Fruit fly (Drosophila melanogaster) whole organism, embryonic: ENCODE measurements around the gene Tfb4.

Source experiments
- Adf1 ChIP-seq: fragments of 200-800 bp; sonication (Bioruptor generic); IDR thresholded peaks from 2 replicates; pipeline ENCODE4 v1.3.6; 2022; ENCODE audit warnings: missing biosample characterization, missing genetic modification characterization
- Bdp1 ChIP-seq: fragments of 200-800 bp; sonication (Bioruptor generic); optimal IDR thresholded peaks from 3 replicates; lab custom pipeline; 2016; ENCODE audit warnings: missing biosample characterization, missing genetic modification characterization
- CG10543 ChIP-seq: fragments of 200-800 bp; sonication (Bioruptor generic); optimal IDR thresholded peaks from 3 replicates; lab custom pipeline; 2017; ENCODE audit warnings: missing biosample characterization, mild to moderate bottlenecking, missing genetic modification characterization, moderate library complexity
- CG11560 ChIP-seq: fragments of 200-800 bp; sonication (Bioruptor generic); IDR thresholded peaks from 3 replicates; pipeline ENCODE4 v1.3.6; 2022; ENCODE audit warnings: missing biosample characterization, missing genetic modification characterization
- CG11723 ChIP-seq: fragments of 200-800 bp; sonication (Bioruptor generic); optimal IDR thresholded peaks from 2 replicates; lab custom pipeline; 2017; ENCODE audit warnings: missing biosample characterization, mild to moderate bottlenecking, missing genetic modification characterization
- CG12155 ChIP-seq: fragments of 200-800 bp; sonication (Bioruptor generic); optimal IDR thresholded peaks from 3 replicates; lab custom pipeline; 2016; ENCODE audit warnings: missing biosample characterization, missing genetic modification characterization
- CG13123 ChIP-seq: fragments of 200-800 bp; sonication (Bioruptor generic); optimal IDR thresholded peaks from 2 replicates; lab custom pipeline; 2016; ENCODE audit warnings: missing biosample characterization, missing genetic modification characterization
- CG15479 ChIP-seq: fragments of 200-800 bp; sonication (Bioruptor generic); optimal IDR thresholded peaks from 3 replicates; lab custom pipeline; 2019; ENCODE audit warnings: missing biosample characterization, mild to moderate bottlenecking, missing genetic modification characterization, moderate library complexity
- CG2678 ChIP-seq: fragments of 200-800 bp; sonication (Bioruptor generic); optimal IDR thresholded peaks from 3 replicates; lab custom pipeline; 2019; ENCODE audit warnings: missing biosample characterization, mild to moderate bottlenecking, missing genetic modification characterization, moderate library complexity
- CG3065 ChIP-seq: fragments of 200-800 bp; sonication (Bioruptor generic); optimal IDR thresholded peaks from 2 replicates; lab custom pipeline; 2016; ENCODE audit warnings: missing biosample characterization, missing genetic modification characterization
- CG4424 ChIP-seq: fragments of 200-800 bp; sonication (Bioruptor generic); optimal IDR thresholded peaks from 3 replicates; lab custom pipeline; 2016; ENCODE audit warnings: missing biosample characterization, missing genetic modification characterization
- CG5180 ChIP-seq: fragments of 200-800 bp; sonication (Bioruptor generic); optimal IDR thresholded peaks from 3 replicates; lab custom pipeline; 2017; ENCODE audit warnings: missing biosample characterization, missing genetic modification characterization, mild to moderate bottlenecking, moderate library complexity, missing genetic modification reagents
- CG5953 ChIP-seq: fragments of 200-800 bp; sonication (Bioruptor generic); IDR thresholded peaks from 2 replicates; pipeline ENCODE4 v1.3.6; 2022; ENCODE audit warnings: missing biosample characterization, missing genetic modification characterization
- CG6272 ChIP-seq: fragments of 200-800 bp; sonication (Bioruptor generic); IDR thresholded peaks from 2 replicates; pipeline ENCODE4 v1.3.6; 2022; ENCODE audit warnings: missing biosample characterization, missing genetic modification characterization
- CG6654 ChIP-seq: fragments of 200-800 bp; sonication (Bioruptor generic); optimal IDR thresholded peaks from 2 replicates; lab custom pipeline; 2017; ENCODE audit warnings: missing biosample characterization, mild to moderate bottlenecking, missing genetic modification characterization
- CG8388 ChIP-seq: fragments of 200-800 bp; sonication (Bioruptor generic); optimal IDR thresholded peaks from 2 replicates; lab custom pipeline; 2019; ENCODE audit warnings: missing biosample characterization, mild to moderate bottlenecking, missing genetic modification characterization, moderate library complexity
- CTCF ChIP-seq: fragments of 200-800 bp; sonication (Bioruptor generic); optimal IDR thresholded peaks from 2 replicates; lab custom pipeline; 2017; ENCODE audit warnings: missing biosample characterization, mild to moderate bottlenecking, missing genetic modification characterization, moderate library complexity
- CkIIα-i1 ChIP-seq: fragments of 200-800 bp; sonication (Bioruptor generic); IDR thresholded peaks from 2 replicates; pipeline ENCODE4 v1.3.6; 2022; ENCODE audit warnings: missing biosample characterization, missing genetic modification characterization
- H15 ChIP-seq: fragments of 200-800 bp; sonication (Bioruptor generic); IDR thresholded peaks from 3 replicates; pipeline ENCODE4 v1.3.6; 2022; ENCODE audit warnings: missing biosample characterization, missing genetic modification characterization
- HLH54F ChIP-seq: fragments of 200-800 bp; sonication (Bioruptor generic); optimal IDR thresholded peaks from 3 replicates; lab custom pipeline; 2016; ENCODE audit warnings: missing biosample characterization, missing genetic modification characterization
- Hey ChIP-seq: fragments of 200-800 bp; sonication (Bioruptor generic); optimal IDR thresholded peaks from 3 replicates; lab custom pipeline; 2018; ENCODE audit warnings: missing biosample characterization, mild to moderate bottlenecking, missing genetic modification characterization
- Nf-YA ChIP-seq: fragments of 200-800 bp; sonication (Bioruptor generic); IDR thresholded peaks from 2 replicates; pipeline ENCODE4 v1.3.6; 2022; ENCODE audit warnings: missing biosample characterization, missing genetic modification characterization
- Oli ChIP-seq: fragments of 200-800 bp; sonication (Bioruptor generic); optimal IDR thresholded peaks from 2 replicates; lab custom pipeline; 2018; ENCODE audit warnings: missing biosample characterization, mild to moderate bottlenecking, missing genetic modification characterization, moderate library complexity
- PHDP ChIP-seq: fragments of 200-800 bp; sonication (Bioruptor generic); optimal IDR thresholded peaks from 3 replicates; lab custom pipeline; 2018; ENCODE audit warnings: missing biosample characterization, mild to moderate bottlenecking, missing genetic modification characterization, moderate library complexity
- Taf1 ChIP-seq: fragments of 200-800 bp; sonication (Bioruptor generic); IDR thresholded peaks from 2 replicates; pipeline ENCODE4 v1.3.6; 2022; ENCODE audit warnings: missing biosample characterization, missing genetic modification characterization
- al ChIP-seq: fragments of 200-800 bp; sonication (Bioruptor generic); IDR thresholded peaks from 2 replicates; pipeline ENCODE4 v1.3.6; 2022; ENCODE audit warnings: missing biosample characterization, missing genetic modification characterization
- btn ChIP-seq: fragments of 200-800 bp; sonication (Bioruptor generic); optimal IDR thresholded peaks from 2 replicates; lab custom pipeline; 2016; ENCODE audit warnings: missing biosample characterization, missing genetic modification characterization
- cas ChIP-seq: fragments of 200-800 bp; sonication (Bioruptor generic); IDR thresholded peaks from 2 replicates; pipeline ENCODE4 v1.3.6; 2022; ENCODE audit warnings: missing biosample characterization, missing genetic modification characterization
- cg ChIP-seq: fragments of 200-800 bp; sonication (Bioruptor generic); optimal IDR thresholded peaks from 3 replicates; lab custom pipeline; 2019; ENCODE audit warnings: missing biosample characterization, mild to moderate bottlenecking, missing genetic modification characterization, moderate library complexity
- dati ChIP-seq: fragments of 200-800 bp; sonication (Bioruptor generic); IDR thresholded peaks from 2 replicates; pipeline ENCODE4 v1.3.6; 2022; ENCODE audit warnings: missing biosample characterization, missing genetic modification characterization
- dmrt11E ChIP-seq: fragments of 200-800 bp; sonication (Bioruptor generic); optimal IDR thresholded peaks from 3 replicates; lab custom pipeline; 2018; ENCODE audit warnings: missing biosample characterization, mild to moderate bottlenecking, missing genetic modification characterization, moderate library complexity
- dmrt99B ChIP-seq: fragments of 200-800 bp; sonication (Bioruptor generic); optimal IDR thresholded peaks from 2 replicates; lab custom pipeline; 2018; ENCODE audit warnings: missing biosample characterization, mild to moderate bottlenecking, missing genetic modification characterization, moderate library complexity
- exex ChIP-seq: fragments of 200-800 bp; sonication (Bioruptor generic); optimal IDR thresholded peaks from 4 replicates; lab custom pipeline; 2018; ENCODE audit warnings: missing biosample characterization, mild to moderate bottlenecking, missing genetic modification characterization, moderate library complexity
- fru ChIP-seq: fragments of >200 bp; optimal IDR thresholded peaks from 2 replicates; lab custom pipeline; 2017
- gce ChIP-seq: fragments of 200-800 bp; sonication (Bioruptor generic); IDR thresholded peaks from 3 replicates; pipeline ENCODE4 v1.3.6; 2022; ENCODE audit warnings: missing biosample characterization, missing genetic modification characterization
- gcm2 ChIP-seq: fragments of 200-800 bp; sonication (Bioruptor generic); optimal IDR thresholded peaks from 2 replicates; lab custom pipeline; 2016; ENCODE audit warnings: missing biosample characterization, missing genetic modification characterization
- grn ChIP-seq: fragments of 200-800 bp; sonication (Bioruptor generic); optimal IDR thresholded peaks from 3 replicates; lab custom pipeline; 2017; ENCODE audit warnings: missing biosample characterization, missing genetic modification characterization
- her ChIP-seq: fragments of 200-800 bp; sonication (Bioruptor generic); optimal IDR thresholded peaks from 2 replicates; lab custom pipeline; 2016; ENCODE audit warnings: missing biosample characterization, missing genetic modification characterization
- insv ChIP-seq, 2 experiments: fragments of 200-800 bp; sonication (Bioruptor generic); optimal IDR thresholded peaks; 3 replicates each; lab custom pipeline; 2016 to 2018; ENCODE audit warnings: missing biosample characterization in 2 of 2, missing genetic modification characterization in 2 of 2
- mirr ChIP-seq: fragments of 200-800 bp; sonication (Bioruptor generic); optimal IDR thresholded peaks from 3 replicates; lab custom pipeline; 2018; ENCODE audit warnings: missing biosample characterization, mild to moderate bottlenecking, missing genetic modification characterization
- mld ChIP-seq: fragments of 200-800 bp; sonication (Bioruptor generic); IDR thresholded peaks from 3 replicates; pipeline ENCODE4 v1.3.6; 2022; ENCODE audit warnings: missing biosample characterization, missing genetic modification characterization; ENCODE audit not compliant: partially characterized antibody
- nmo ChIP-seq: fragments of 200-800 bp; sonication (Bioruptor generic); optimal IDR thresholded peaks from 2 replicates; lab custom pipeline; 2018; ENCODE audit warnings: missing biosample characterization, mild to moderate bottlenecking, missing genetic modification characterization, moderate library complexity
- sc ChIP-seq, 3 experiments: fragments of >200 bp in 2 of 3; fragments of 200-800 bp in 1 of 3; sonication (Bioruptor generic) in 1 of 3; optimal IDR thresholded peaks; 2 replicates in 2 of 3; 3 replicates in 1 of 3; lab custom pipeline; 2017; ENCODE audit warnings: mild to moderate bottlenecking in 1 of 3, missing biosample characterization in 1 of 3, missing genetic modification characterization in 1 of 3, missing genetic modification reagents in 1 of 3
- shn ChIP-seq: fragments of 200-800 bp; sonication (Bioruptor generic); optimal IDR thresholded peaks from 3 replicates; lab custom pipeline; 2016; ENCODE audit warnings: missing biosample characterization, missing genetic modification characterization
- slou ChIP-seq: fragments of 200-800 bp; sonication (Bioruptor generic); optimal IDR thresholded peaks from 3 replicates; lab custom pipeline; 2016; ENCODE audit warnings: missing biosample characterization, missing genetic modification characterization
- sna ChIP-seq: fragments of 200-800 bp; sonication (Bioruptor generic); IDR thresholded peaks from 2 replicates; pipeline ENCODE4 v1.3.6; 2022; ENCODE audit warnings: missing biosample characterization, missing genetic modification characterization; ENCODE audit not compliant: partially characterized antibody
- trh ChIP-seq: fragments of 200-800 bp; sonication (Bioruptor generic); optimal IDR thresholded peaks from 2 replicates; lab custom pipeline; 2016; ENCODE audit warnings: missing biosample characterization, missing genetic modification characterization
- tx ChIP-seq: fragments of 200-800 bp; sonication (Bioruptor generic); optimal IDR thresholded peaks from 2 replicates; lab custom pipeline; 2016; ENCODE audit warnings: missing biosample characterization, missing genetic modification characterization
- vfl ChIP-seq: fragments of 200-800 bp; sonication (Bioruptor generic); optimal IDR thresholded peaks from 2 replicates; lab custom pipeline; 2016; ENCODE audit warnings: missing biosample characterization, missing genetic modification characterization
- zen2 ChIP-seq: fragments of 200-800 bp; sonication (Bioruptor generic); IDR thresholded peaks from 3 replicates; pipeline ENCODE4 v1.3.6; 2022; ENCODE audit warnings: missing biosample characterization, missing genetic modification characterization; ENCODE audit not compliant: partially characterized antibody

Gene Tfb4

DNA sequence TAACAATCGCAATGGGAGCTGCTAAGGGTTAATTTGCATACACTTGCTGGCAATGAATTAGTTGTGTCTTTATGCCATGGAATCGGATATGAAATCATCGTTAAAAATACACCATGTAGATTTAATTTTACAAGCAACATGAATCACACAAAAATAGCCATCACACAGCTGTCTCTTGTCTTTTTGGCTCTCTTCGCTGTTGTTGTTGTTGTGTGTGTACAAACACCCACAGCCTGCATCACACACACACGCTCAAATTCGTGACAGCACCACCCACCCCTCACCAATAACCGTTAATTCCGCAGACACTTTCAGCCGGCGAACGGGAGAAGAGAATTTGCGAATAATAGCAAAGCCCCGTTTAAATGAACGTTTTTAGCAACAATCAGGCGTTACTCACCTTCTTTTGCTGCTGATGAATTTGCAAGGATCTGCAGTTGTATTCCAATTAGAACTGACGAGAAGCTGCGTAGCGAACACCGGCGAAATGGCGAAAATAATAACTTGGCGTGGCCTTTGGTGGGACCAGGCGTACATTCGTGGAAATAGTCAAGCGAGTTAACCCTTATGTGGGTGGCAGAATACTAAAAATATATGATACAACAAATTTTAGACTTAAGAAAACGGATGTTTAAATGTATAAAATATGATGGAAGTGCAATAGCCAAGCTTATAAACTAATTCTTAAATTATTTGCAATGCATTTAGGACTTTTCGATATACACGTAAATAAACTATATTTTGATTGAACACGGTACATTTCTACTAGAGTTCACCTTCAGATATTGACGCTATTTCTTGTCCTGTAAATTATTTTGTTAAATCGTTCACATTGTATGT, 7.4 kb upstream of the Tfb4 start, which contains the start of gene capt (continued):
- TF ChIP-seq sna (GFP tag; lab: Robert Waterston, UW) (no peak), CG11723 (GFP tag; lab: Kevin White, UChicago) (peak; percentile 26), tx (GFP tag; lab: Kevin White, UChicago) (no peak), exex (tag; lab: Kevin White, UChicago) (no peak), vfl (GFP tag; lab: Kevin White, UChicago) (no peak), Taf1 (GFP tag; lab: Robert Waterston, UW) (peak; percentile 53; the same call in 1 of the 2 replicates), mld (GFP tag; lab: Robert Waterston, UW) (no peak), trh (GFP tag; lab: Kevin White, UChicago) (no peak), CkIIα-i1 (GFP tag; lab: Robert Waterston, UW) (no peak), insv (GFP tag; optimal IDR thresholded peaks at IDR 0.05; lab: Kevin White, UChicago) (peak; percentile 51 to 85), dmrt99B (no peak), dati (no peak), CG4424 (GFP tag; lab: Kevin White, UChicago) (peak; percentile 21), dmrt11E (tag; lab: Kevin White, UChicago) (peak; percentile 14), CG8388 (GFP tag; lab: Kevin White, UChicago) (peak; percentile 10), gce (no peak), Adf1 (GFP tag; lab: Robert Waterston, UW) (no peak), CG10543 (peak; percentile 2), Bdp1 (no peak), CG6272 (GFP tag; lab: Robert Waterston, UW) (no peak), btn (GFP tag; lab: Kevin White, UChicago) (no peak), zen2 (GFP tag; lab: Robert Waterston, UW) (no peak), CG12155 (GFP tag; lab: Kevin White, UChicago) (peak; percentile 72), H15 (GFP tag; lab: Robert Waterston, UW) (no peak), Hey (tag; lab: Kevin White, UChicago) (no peak), CG11560 (tag; lab: Robert Waterston, UW) (no peak), nmo (GFP tag; lab: Kevin White, UChicago) (peak; percentile 40), mirr (no peak), grn (GFP tag; lab: Kevin White, UChicago) (peak; percentile 11), HLH54F (peak; percentile 16), CTCF (GFP tag; lab: Kevin White, UChicago) (no peak), PHDP (tag; lab: Kevin White, UChicago) (peak; percentile 35), sc (optimal IDR thresholded peaks at IDR 0.05; lab: Kevin White, UChicago) (no peak), sc (GFP tag; optimal IDR thresholded peaks at IDR 0.05; lab: Kevin White, UChicago) (no peak), CG13123 (GFP tag; lab: Kevin White, UChicago) (no peak), CG3065 (no peak), cg (peak; percentile 91), shn (GFP tag; lab: Kevin White, UChicago) (no peak), gcm2 (GFP tag; lab: Kevin White, UChicago) (no peak), CG5953 (no peak), al (GFP tag; lab: Robert Waterston, UW) (peak; percentile 31; the same call in 1 of the 2 replicates), Oli (tag; lab: Kevin White, UChicago) (peak; percentile 34), cas (GFP tag; lab: Robert Waterston, UW) (no peak), CG5180 (GFP tag; lab: Kevin White, UChicago) (no peak), CG6654 (GFP tag; lab: Kevin White, UChicago) (no peak), fru (lab: Kevin White, UChicago) (no peak), Nf-YA (GFP tag; lab: Robert Waterston, UW) (no peak), her (GFP tag; lab: Kevin White, UChicago) (peak; percentile 2), CG2678 (tag; lab: Kevin White, UChicago) (no peak), CG15479 (GFP tag; lab: Kevin White, UChicago) (peak; percentile 38), slou (no peak)
